Worm (Caenorhabditis elegans): ENCODE data around the gene glr-5.

- TF ChIP-seq ZK546.5 (tag; optimal IDR thresholded peaks at IDR 0.05) = no peak
- no peak for TF ChIP-seq nhr-12 (tag; optimal IDR thresholded peaks at IDR 0.05)
- TF ChIP-seq nhr-11 (tag; optimal IDR thresholded peaks at IDR 0.05) = no peak
- TF ChIP-seq skn-1 (tag; optimal IDR thresholded peaks at IDR 0.05) = no peak
- no peak for TF ChIP-seq lin-39 (tag; optimal IDR thresholded peaks at IDR 0.05)
- TF ChIP-seq ceh-16 (tag; optimal IDR thresholded peaks at IDR 0.05) = no peak
- TF ChIP-seq nhr-237 (tag; optimal IDR thresholded peaks at IDR 0.05) = no peak
- TF ChIP-seq ceh-82 (tag; optimal IDR thresholded peaks at IDR 0.05) = no peak
- no peak for TF ChIP-seq ceh-9 (tag; optimal IDR thresholded peaks at IDR 0.05)
- TF ChIP-seq unc-39 (tag; optimal IDR thresholded peaks at IDR 0.05) = no peak
- no peak for TF ChIP-seq elt-2 (tag; optimal IDR thresholded peaks at IDR 0.05)
Measured at ce11 chrV:8686764-8687163, 29.5 kb upstream of the glr-5 start, which contains the start of gene ZC190.7.

Data from whole organism, L3 larva.